Fruit fly (Drosophila melanogaster) whole organism: ENCODE measurements around the gene CG2698.
A peak's percentile ranks its signal among the peaks of the same experiment; 100 is the strongest.

Experiments
- CG8478 ChIP-seq: fragments of >200 bp; optimal IDR thresholded peaks from 2 replicates; lab custom pipeline; 2018; ENCODE audit warnings: inconsistent platforms
- Dll ChIP-seq: fragments of >200 bp; optimal IDR thresholded peaks from 2 replicates; lab custom pipeline; 2017
- EcR ChIP-seq, 2 experiments: fragments of >200 bp; optimal IDR thresholded peaks; 2 replicates each; lab custom pipeline; 2017; ENCODE audit warnings: missing biosample characterization in 2 of 2, missing genetic modification characterization in 2 of 2, missing genetic modification reagents in 2 of 2
- pan ChIP-seq: fragments of >200 bp; optimal IDR thresholded peaks from 2 replicates; lab custom pipeline; 2017
- psq ChIP-seq: fragments of >200 bp; optimal IDR thresholded peaks from 2 replicates; lab custom pipeline; 2017
- usp ChIP-seq: fragments of >200 bp; optimal IDR thresholded peaks from 2 replicates; lab custom pipeline; 2017; ENCODE audit warnings: missing biosample characterization, missing genetic modification characterization, mixed read lengths

Gene CG2698

DNA sequence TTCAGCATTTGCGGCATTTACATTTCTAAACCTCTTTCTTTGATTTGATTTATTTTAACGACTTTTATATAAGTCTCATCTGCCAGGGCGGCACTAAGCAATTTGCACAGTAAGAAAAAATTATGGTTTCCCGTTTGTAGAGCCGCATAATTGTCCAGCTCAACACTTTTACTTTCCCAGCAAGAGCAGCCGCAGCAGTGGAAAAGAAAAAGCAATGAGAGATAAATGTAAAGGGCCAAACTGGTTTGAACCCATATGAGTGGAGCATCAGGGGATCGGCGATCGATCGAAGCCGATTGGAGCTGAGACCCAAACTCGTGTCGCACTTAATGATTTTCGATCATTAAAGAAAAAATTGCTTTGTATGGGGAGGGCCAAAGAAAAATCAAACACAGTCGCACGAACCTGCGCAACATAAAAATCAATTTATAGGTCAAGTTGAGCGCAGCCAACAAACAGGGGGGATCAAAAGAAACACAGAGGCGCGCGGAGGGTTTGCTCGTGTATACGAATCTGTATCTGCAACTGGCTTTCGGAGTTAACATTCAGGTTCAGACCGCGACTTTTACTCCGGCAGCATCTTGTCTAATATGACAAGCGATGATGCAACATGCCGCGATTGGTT lies 10.5 kb upstream of the CG2698 start:
- TF ChIP-seq pan (lab: Kevin White, UChicago) (no peak), EcR (GFP tag; optimal IDR thresholded peaks at IDR 0.05; lab: Kevin White, UChicago) (no peak), Dll (no peak), CG8478 (lab: Kevin White, UChicago) (no peak), usp (GFP tag; lab: Kevin White, UChicago) (no peak), psq (lab: Kevin White, UChicago) (no peak)

DNA sequence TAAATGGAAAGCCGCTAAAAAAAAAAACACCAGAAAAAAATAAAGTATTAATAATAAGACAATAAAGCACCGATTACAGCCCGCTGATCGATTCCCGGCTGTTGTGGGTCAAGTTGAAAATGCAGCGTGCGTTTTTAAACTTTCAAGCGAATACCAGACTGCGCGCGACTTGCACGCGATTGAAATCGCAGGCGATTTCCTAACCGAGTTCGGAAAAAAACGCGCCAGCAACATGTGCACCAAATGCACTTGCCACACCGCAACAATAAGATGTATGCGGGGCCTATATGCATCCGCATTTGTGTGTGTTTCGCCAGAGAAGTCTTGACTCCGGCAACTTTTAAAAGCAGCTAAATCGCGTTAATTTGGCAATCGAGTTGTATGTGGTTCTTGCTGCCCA lies 9.9 kb upstream of the CG2698 start:
- TF ChIP-seq CG8478 (lab: Kevin White, UChicago) (no peak), psq (lab: Kevin White, UChicago) (no peak), EcR (GFP tag; optimal IDR thresholded peaks at IDR 0.05; lab: Kevin White, UChicago) (no peak), Dll (no peak), usp (GFP tag; lab: Kevin White, UChicago) (no peak), pan (lab: Kevin White, UChicago) (no peak)

DNA sequence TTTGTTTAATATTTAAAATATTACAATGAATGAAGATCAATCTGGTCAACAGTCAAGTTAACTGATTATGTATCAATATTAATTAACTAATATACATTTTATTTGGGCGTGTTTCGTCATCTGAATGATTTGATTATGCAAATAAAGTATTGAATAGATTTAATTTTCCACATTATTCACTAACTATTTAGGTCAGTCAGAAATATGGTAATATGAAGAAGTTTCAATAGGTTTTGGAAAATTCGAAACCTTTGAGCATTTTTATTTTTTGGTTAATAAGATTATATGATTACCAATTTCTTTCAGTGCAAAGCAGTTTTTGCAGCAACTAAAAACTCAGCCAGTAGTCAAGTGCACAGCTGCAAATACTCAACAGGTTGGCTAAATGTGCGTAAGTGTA lies 9.3 kb upstream of the CG2698 start:
- TF ChIP-seq EcR (GFP tag; optimal IDR thresholded peaks at IDR 0.05; lab: Kevin White, UChicago) (no peak), Dll (no peak), CG8478 (lab: Kevin White, UChicago) (no peak)

DNA sequence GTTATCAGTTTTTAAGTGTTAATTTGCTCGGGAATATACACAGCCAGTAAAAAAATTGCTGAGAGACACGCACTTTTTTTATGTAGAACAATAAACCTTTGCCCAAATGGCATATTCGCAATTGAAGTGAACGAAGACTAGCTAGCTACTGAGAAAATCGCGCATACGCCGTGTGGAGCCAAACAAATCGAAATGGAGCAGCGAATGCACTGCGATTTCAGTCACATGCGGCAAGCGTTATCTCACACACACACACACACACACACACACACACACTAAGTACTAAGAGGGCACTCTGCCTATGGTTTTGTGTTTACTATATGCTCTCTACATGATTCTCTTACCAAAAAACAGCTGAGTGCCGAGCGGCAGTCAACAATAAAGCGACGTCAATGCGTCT lies 7.9 kb upstream of the CG2698 start:
- TF ChIP-seq CG8478 (lab: Kevin White, UChicago) (no peak), EcR (GFP tag; optimal IDR thresholded peaks at IDR 0.05; lab: Kevin White, UChicago) (no peak), psq (lab: Kevin White, UChicago) (no peak), pan (lab: Kevin White, UChicago) (no peak), Dll (peak; percentile 34)

DNA sequence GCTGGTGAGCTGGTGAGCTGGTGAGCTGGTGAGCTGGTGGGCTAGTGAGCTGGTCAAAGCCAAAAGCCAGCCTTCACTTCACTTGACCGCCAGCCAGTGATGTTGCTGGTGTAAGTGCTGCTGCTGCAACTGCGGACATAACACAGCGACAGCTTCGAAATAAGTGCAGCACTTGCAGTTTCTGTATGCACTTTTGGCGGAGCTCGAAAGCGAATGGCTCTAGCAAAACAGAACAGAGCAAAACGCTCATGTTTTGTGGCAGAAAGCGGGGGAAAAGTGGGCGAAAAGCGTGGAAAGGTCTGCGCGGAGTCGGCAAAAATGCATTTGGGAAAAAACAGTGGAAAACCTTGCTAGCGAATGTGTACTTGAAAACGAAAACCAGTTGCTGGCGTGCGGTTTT lies 6.7 kb upstream of the CG2698 start:
- no peak for TF ChIP-seq usp (GFP tag; lab: Kevin White, UChicago)
- no peak for TF ChIP-seq psq (lab: Kevin White, UChicago)
- no peak for TF ChIP-seq EcR (GFP tag; optimal IDR thresholded peaks at IDR 0.05; lab: Kevin White, UChicago)
- TF ChIP-seq CG8478 (lab: Kevin White, UChicago): no peak
- TF ChIP-seq Dll: no peak
- no peak for TF ChIP-seq pan (lab: Kevin White, UChicago)

DNA sequence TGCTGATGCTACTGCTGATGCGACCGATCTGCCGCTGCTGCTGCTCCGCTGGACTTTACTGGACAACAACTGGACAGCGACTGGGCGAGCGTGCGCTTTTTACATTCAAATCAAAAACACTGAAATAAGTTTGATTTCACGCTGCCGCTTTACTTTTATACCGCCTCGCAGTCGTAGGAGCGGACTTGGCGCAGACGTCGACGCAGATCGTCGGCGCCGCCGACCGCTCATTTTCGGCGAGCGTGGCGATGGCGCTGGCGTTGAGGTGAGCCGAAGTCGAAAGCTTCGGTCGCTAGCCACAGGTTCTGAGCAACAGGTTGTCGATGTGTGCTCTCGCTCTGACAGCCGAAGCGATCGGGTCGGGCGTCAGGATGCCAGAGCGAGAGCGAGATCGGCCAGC lies 5.6 kb upstream of the CG2698 start, which contains the start of gene Elovl7:
Gene Elovl7, minus strand, starts transcription at position 131 of the 400 bp plus-strand sequence.
- TF ChIP-seq usp (GFP tag; lab: Kevin White, UChicago) (no peak), pan (lab: Kevin White, UChicago) (no peak), psq (lab: Kevin White, UChicago) (no peak), EcR (GFP tag; optimal IDR thresholded peaks at IDR 0.05; lab: Kevin White, UChicago) (no peak), CG8478 (lab: Kevin White, UChicago) (no peak), Dll (no peak)

DNA sequence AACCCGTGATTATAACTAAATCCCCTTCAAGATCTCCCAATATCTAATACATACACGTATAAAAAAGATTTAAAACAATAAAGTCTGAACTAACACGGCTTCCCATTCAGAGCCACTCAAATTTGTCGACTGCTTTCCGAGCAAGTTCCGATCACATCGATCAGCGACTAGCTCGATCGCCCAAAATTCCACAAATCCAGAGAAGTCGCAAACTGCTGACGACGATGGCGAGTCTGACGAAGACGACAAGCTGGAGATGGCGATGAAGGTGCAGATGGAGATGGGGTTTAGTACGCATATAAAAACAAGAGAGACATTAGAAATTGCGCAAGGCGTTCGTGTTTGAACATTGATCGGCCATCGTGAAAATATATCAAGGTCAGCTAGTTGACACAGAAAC lies 2.6 kb upstream of the CG2698 start:
- TF ChIP-seq pan (lab: Kevin White, UChicago) (no peak), Dll (no peak), usp (GFP tag; lab: Kevin White, UChicago) (no peak), psq (lab: Kevin White, UChicago) (no peak), CG8478 (lab: Kevin White, UChicago) (no peak), EcR (GFP tag; optimal IDR thresholded peaks at IDR 0.05; lab: Kevin White, UChicago) (no peak)

DNA sequence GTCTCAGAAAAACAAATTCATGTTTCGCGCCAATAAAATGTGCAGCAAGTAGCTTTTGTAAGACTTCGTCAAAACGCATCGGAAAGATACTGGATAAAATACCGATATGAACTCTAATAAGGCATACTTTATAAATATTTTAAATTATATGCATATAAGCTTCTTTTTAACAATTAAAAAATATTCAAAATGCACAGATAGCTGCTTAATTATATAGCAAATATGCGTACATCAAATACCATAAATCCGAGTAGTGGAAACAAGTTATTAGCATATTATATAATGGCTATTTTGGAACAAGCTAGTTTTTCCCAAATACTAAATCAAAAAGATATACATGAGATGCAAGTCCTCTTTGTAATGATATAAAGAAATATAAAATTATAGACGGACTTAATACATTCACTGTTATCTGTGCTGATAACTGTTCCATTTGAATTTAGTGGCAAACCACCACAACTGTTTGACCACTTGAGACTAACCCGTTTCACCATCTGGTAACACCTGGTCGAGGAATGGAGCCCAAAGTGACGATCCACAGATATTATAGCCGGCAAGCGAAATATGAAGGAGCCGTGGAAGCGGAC lies 1.7 kb upstream of the CG2698 start, which contains the start of gene PIG-H:
Gene PIG-H, plus strand, starts transcription at position 303 of the 587 bp plus-strand sequence.
- no peak for TF ChIP-seq usp (GFP tag; lab: Kevin White, UChicago)
- no peak for TF ChIP-seq EcR (GFP tag; optimal IDR thresholded peaks at IDR 0.05; lab: Kevin White, UChicago)
- TF ChIP-seq Dll: no peak
- TF ChIP-seq CG8478 (lab: Kevin White, UChicago): no peak
- no peak for TF ChIP-seq pan (lab: Kevin White, UChicago)

DNA sequence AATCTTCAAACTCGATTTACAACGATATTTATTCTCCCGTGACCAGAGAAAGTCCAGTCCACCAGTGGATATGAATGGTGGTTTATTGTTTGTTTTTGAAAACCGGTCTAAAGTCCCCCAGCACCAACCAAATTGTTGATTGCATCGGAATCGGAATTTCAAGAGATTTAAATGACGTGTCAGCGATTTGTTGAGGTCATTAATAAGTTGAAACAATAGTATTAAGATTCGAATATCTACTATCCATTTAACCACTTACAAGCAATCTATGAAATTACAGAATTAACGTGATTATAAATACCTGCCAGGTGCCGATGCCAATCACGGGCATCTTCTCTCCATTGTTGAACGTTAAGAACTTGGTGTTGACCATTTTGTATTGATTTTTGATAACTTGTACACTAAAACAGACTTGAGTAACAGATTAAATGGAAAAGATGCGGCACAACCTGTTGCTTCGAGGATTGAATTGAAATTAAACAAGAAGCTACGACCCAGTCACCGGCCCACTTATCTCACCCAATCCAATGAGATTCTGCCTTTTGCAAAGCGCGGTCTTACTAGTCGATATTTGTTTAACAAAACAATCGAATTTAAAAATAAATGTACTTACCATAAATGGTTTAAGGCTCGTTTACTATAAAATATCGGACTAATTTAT lies 6.4 kb downstream of the CG2698 start, which contains the start of gene CG2767:
Gene CG2767, minus strand, starts transcription at position 516 of the 661 bp plus-strand sequence.
- TF ChIP-seq CG8478 (lab: Kevin White, UChicago) (no peak), psq (lab: Kevin White, UChicago) (no peak), EcR (GFP tag; optimal IDR thresholded peaks at IDR 0.05; lab: Kevin White, UChicago) (no peak), pan (lab: Kevin White, UChicago) (no peak), usp (GFP tag; lab: Kevin White, UChicago) (no peak), Dll (no peak)

DNA sequence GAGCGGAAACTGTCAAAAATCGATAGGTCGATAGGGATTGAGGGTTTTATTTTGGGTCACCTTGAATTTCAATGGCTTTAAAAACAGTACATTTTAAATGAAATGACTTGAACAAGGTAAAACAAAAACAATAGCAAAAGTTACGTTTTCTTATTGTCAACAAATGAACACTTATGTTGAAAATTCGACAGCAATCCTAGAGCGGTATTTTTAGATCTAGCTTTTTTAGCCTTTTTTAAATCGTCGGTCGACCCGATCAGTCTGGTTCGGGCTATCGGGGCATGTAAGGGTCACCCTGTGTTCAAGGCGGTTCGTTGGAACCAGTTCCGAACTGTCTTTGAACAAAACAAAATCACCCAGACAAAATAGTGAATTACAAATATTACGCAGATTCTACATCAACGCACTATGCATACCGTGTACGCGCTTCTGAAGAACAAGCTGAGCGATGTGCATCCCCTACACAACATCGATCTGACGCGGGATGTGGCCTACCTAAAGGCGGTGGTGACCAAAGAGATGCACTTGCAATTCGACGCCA lies 7.8 kb downstream of the CG2698 start, which contains the start of the genes CG11052 and CG3223:
Gene CG11052, minus strand, starts transcription at position 218 of the 541 bp plus-strand sequence.
Gene CG3223, plus strand, starts transcription at position 321 of the 541 bp plus-strand sequence.
- TF ChIP-seq pan (lab: Kevin White, UChicago) (no peak), psq (lab: Kevin White, UChicago) (no peak), CG8478 (lab: Kevin White, UChicago) (no peak), EcR (GFP tag; optimal IDR thresholded peaks at IDR 0.05; lab: Kevin White, UChicago) (no peak), Dll (no peak), usp (GFP tag; lab: Kevin White, UChicago) (no peak)
